Worm (Caenorhabditis elegans) whole organism, L2 larva: ENCODE measurements around the gene C39E6.2.

Source experiments
- gmeb-1 ChIP-seq: fragments of 150-350 bp; optimal IDR thresholded peaks from 2 replicates; lab custom pipeline; 2014; ENCODE audit warnings: missing biosample characterization, missing genetic modification characterization
- lsy-2 ChIP-seq, 2 experiments: fragments of 150-350 bp in 1 of 2; sonication (generic microtip) in 1 of 2; optimal IDR thresholded peaks; 2 replicates each; lab custom pipeline; 2014 to 2017; ENCODE audit warnings: missing biosample characterization in 2 of 2, missing genetic modification characterization in 2 of 2

- no peak for TF ChIP-seq lsy-2 (tag; optimal IDR thresholded peaks at IDR 0.05; lab: Kevin White, UChicago)
- TF ChIP-seq gmeb-1 (tag; lab: Kevin White, UChicago), result no peak
Measured at ce11 chrX:4800892-4801291, 46.0 kb upstream of the C39E6.2 start.
